Fruit fly (Drosophila melanogaster) whole organism, pupa: Measurements from ENCODE around the gene Bub1.

Experiments used
- CG10348 ChIP-seq: fragments of 200-800 bp; sonication (Bioruptor generic); IDR thresholded peaks from 2 replicates; pipeline ENCODE4 v1.3.6; 2022; ENCODE audit warnings: missing biosample characterization, missing genetic modification characterization
- CG12605 ChIP-seq: fragments of 200-800 bp; sonication (Bioruptor generic); IDR thresholded peaks from 2 replicates; pipeline ENCODE4 v1.3.6; 2022; ENCODE audit warnings: missing biosample characterization, missing genetic modification characterization
- CG13204 ChIP-seq: fragments of 200-800 bp; sonication (Bioruptor generic); optimal IDR thresholded peaks from 2 replicates; lab custom pipeline; 2018; ENCODE audit warnings: missing biosample characterization, mild to moderate bottlenecking, missing genetic modification characterization, moderate library complexity
- CG14655 ChIP-seq: fragments of 200-800 bp; sonication (Bioruptor generic); optimal IDR thresholded peaks from 3 replicates; lab custom pipeline; 2017; ENCODE audit warnings: mild to moderate bottlenecking, missing biosample characterization, missing genetic modification reagents, missing genetic modification characterization
- CG15710 ChIP-seq: fragments of 200-800 bp; sonication (Bioruptor generic); optimal IDR thresholded peaks from 2 replicates; lab custom pipeline; 2018; ENCODE audit warnings: missing biosample characterization, mild to moderate bottlenecking, missing genetic modification characterization, moderate library complexity
- CG17806 ChIP-seq: fragments of 200-800 bp; sonication (Bioruptor generic); optimal IDR thresholded peaks from 2 replicates; lab custom pipeline; 2018; ENCODE audit warnings: missing biosample characterization, mild to moderate bottlenecking, missing genetic modification characterization, moderate library complexity
- CG32121 ChIP-seq: fragments of 200-800 bp; sonication (Bioruptor generic); IDR thresholded peaks from 2 replicates; pipeline ENCODE4 v1.3.6; 2022; ENCODE audit warnings: missing biosample characterization, missing genetic modification characterization
- CG34367 ChIP-seq: fragments of 200-800 bp; sonication (Bioruptor generic); optimal IDR thresholded peaks from 2 replicates; lab custom pipeline; 2018; ENCODE audit warnings: missing biosample characterization, mild to moderate bottlenecking, missing genetic modification characterization
- CG4496 ChIP-seq: fragments of 200-800 bp; sonication (Bioruptor generic); IDR thresholded peaks from 3 replicates; pipeline ENCODE4 v1.3.6; 2022; ENCODE audit warnings: missing biosample characterization, missing genetic modification characterization
- CG8159 ChIP-seq: fragments of 200-800 bp; sonication (Bioruptor generic); optimal IDR thresholded peaks from 3 replicates; lab custom pipeline; 2018; ENCODE audit warnings: missing biosample characterization, mild to moderate bottlenecking, missing genetic modification characterization, moderate library complexity
- CG8301 ChIP-seq: fragments of 200-800 bp; sonication (Bioruptor generic); optimal IDR thresholded peaks from 2 replicates; lab custom pipeline; 2018; ENCODE audit warnings: missing biosample characterization, mild to moderate bottlenecking, missing genetic modification characterization
- CG9948 ChIP-seq: fragments of 200-800 bp; sonication (Bioruptor generic); optimal IDR thresholded peaks from 2 replicates; lab custom pipeline; 2018; ENCODE audit warnings: missing biosample characterization, mild to moderate bottlenecking, missing genetic modification characterization, moderate library complexity
- D1 ChIP-seq: fragments of 200-800 bp; sonication (Bioruptor generic); optimal IDR thresholded peaks from 2 replicates; lab custom pipeline; 2018; ENCODE audit warnings: missing biosample characterization, mild to moderate bottlenecking, missing genetic modification characterization, moderate library complexity
- EcR ChIP-seq: fragments of 200-800 bp; sonication (Bioruptor generic); optimal IDR thresholded peaks from 3 replicates; lab custom pipeline; 2019; ENCODE audit warnings: missing biosample characterization, missing genetic modification characterization, mild to moderate bottlenecking, moderate library complexity, missing genetic modification reagents
- Ets98B ChIP-seq: fragments of 200-800 bp; sonication (Bioruptor generic); IDR thresholded peaks from 2 replicates; pipeline ENCODE4 v1.3.6; 2022; ENCODE audit warnings: missing biosample characterization, missing genetic modification characterization
- Pif1A ChIP-seq: fragments of 200-800 bp; sonication (Bioruptor generic); optimal IDR thresholded peaks from 3 replicates; lab custom pipeline; 2016; ENCODE audit warnings: missing biosample characterization, missing genetic modification characterization
- Pif1B ChIP-seq: fragments of 200-800 bp; sonication (Bioruptor generic); optimal IDR thresholded peaks from 3 replicates; lab custom pipeline; 2016; ENCODE audit warnings: missing biosample characterization, missing genetic modification characterization
- Snoo ChIP-seq: fragments of 200-800 bp; sonication (Bioruptor generic); optimal IDR thresholded peaks from 3 replicates; lab custom pipeline; 2017; ENCODE audit warnings: missing biosample characterization, mild to moderate bottlenecking, missing genetic modification characterization, inconsistent platforms
- fd96Ca ChIP-seq: fragments of 200-800 bp; sonication (Bioruptor generic); IDR thresholded peaks from 3 replicates; pipeline ENCODE4 v1.3.6; 2022; ENCODE audit warnings: missing biosample characterization, missing genetic modification characterization
- gl ChIP-seq: fragments of 200-800 bp; sonication (Bioruptor generic); optimal IDR thresholded peaks from 2 replicates; lab custom pipeline; 2018; ENCODE audit warnings: missing biosample characterization, mild to moderate bottlenecking, missing genetic modification characterization
- rn ChIP-seq: fragments of 200-800 bp; sonication (Bioruptor generic); IDR thresholded peaks from 2 replicates; pipeline ENCODE4 v1.3.6; 2022; ENCODE audit warnings: missing biosample characterization, missing genetic modification characterization

Gene Bub1

DNA sequence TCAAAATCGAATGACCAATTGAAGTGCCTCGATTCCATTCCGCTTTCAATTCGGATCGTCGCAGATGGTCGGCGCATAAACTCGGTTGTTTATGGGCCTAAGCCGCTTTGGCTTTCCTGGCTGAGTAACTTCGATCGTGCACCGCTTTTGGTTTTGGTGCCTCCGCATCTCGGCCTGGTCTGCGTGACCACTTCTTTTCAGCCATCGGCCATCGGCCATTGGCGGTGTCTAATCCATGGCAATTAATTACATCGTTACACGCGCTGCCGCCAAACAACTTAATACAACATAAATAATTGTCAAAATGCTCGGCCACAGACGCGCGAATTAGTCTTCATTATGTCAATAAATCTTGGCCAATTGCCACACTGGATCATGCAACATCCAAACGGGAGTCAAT lies 18.4 kb upstream of the Bub1 start:
- TF ChIP-seq Snoo (tag; lab: Kevin White, UChicago) (no peak), rn (GFP tag; lab: Robert Waterston, UW) (no peak), D1 (tag; lab: Kevin White, UChicago) (no peak), CG14655 (no peak), Pif1B (no peak)

DNA sequence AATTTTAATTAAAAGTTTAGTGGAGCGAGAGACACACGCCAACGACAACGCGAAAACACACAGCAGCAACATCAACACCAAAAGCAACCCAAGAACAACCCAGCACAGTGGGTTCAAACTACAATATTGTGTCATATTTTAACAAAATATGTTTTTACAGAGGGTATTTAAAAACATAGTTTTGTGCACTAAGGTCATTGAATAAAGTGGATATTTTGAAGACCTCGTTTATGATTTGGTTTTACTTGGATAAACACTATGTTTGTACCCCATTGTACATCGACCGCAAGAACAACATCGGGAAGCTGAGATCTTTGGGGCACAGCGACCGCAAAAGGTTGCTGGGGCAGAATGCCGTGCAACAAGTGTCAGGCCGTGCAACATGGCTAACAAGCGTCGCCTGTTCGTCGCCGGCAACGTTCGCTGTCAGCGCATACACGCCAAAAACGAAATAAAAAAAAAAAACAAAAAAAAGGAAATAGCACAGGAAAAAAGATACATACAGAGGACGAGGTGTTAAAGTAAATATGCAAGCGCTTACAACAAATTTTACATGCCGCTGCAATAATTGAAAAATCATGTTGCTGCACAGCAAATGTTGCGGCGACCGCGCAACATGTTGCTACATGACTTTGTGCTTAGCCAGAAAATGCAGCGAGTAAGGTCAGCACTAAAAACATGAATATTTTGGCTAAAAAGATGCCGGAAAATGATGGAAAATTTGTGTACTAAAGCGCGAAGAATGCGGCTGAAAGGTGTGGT lies 17.3 kb upstream of the Bub1 start:
- TF ChIP-seq fd96Ca (GFP tag; lab: Robert Waterston, UW) (peak; percentile 79), CG13204 (peak; percentile 66), CG14655 (peak; percentile 87), EcR (GFP tag; lab: Kevin White, UChicago) (peak; percentile 34), CG12605 (GFP tag; lab: Robert Waterston, UW) (peak; percentile 68), Ets98B (peak; percentile 75), CG8301 (tag; lab: Kevin White, UChicago) (peak; percentile 88), CG32121 (GFP tag; lab: Robert Waterston, UW) (peak; percentile 74), D1 (tag; lab: Kevin White, UChicago) (peak; percentile 63), CG9948 (tag; lab: Kevin White, UChicago) (peak; percentile 85), CG34367 (peak; percentile 87), CG10348 (GFP tag; lab: Robert Waterston, UW) (no peak), CG8159 (tag; lab: Kevin White, UChicago) (peak; percentile 90), CG4496 (GFP tag; lab: Robert Waterston, UW) (peak; percentile 87), Pif1B (peak; percentile 86), Snoo (tag; lab: Kevin White, UChicago) (peak; percentile 71), CG15710 (tag; lab: Kevin White, UChicago) (peak; percentile 81), Pif1A (GFP tag; lab: Kevin White, UChicago) (peak; percentile 91), gl (peak; percentile 87), CG17806 (tag; lab: Kevin White, UChicago) (peak; percentile 91), rn (GFP tag; lab: Robert Waterston, UW) (peak; percentile 48; the same call in 1 of the 2 replicates)

DNA sequence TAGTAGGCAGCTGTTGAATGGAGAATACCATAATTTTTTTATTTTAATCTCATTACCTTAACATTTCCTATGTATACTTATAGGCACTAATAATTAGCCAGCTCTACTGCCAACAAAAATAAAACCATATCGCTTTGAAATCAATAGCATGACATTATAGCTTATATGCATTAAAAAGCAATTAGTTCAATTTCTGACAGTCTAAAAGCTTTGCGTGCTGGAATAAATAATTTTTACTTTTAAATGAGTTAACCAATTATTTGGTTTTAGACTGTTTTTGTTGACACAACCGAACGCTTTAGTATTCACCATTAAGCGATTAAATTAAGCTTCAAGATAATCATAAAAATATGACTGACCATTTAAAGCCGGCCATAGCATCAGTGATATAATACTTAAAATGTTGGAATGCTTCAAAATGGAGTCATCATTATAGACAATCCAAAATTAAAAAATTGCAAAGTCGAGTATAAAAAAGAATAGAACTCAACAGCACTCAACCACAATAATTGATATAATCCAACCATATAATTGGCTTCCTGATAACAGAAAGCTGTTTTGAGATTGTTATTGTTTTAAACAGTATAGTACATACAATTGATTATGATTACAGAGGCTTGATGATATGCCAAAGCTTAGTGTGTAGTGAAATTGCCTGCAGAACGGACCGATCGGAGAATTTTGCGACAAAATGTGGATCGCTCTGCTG lies 15.2 kb upstream of the Bub1 start, which contains the start of gene Cyp4ac1:
Cyp4ac1 (plus strand) TSS at position 659 of the 709 bp plus-strand sequence.
- no peak for TF ChIP-seq CG15710 (tag; lab: Kevin White, UChicago)
- no peak for TF ChIP-seq CG10348 (GFP tag; lab: Robert Waterston, UW)
- TF ChIP-seq EcR (GFP tag; lab: Kevin White, UChicago) = no peak
- TF ChIP-seq Snoo (tag; lab: Kevin White, UChicago) = no peak
- no peak for TF ChIP-seq rn (GFP tag; lab: Robert Waterston, UW)
- no peak for TF ChIP-seq gl
- TF ChIP-seq Ets98B = no peak
- TF ChIP-seq D1 (tag; lab: Kevin White, UChicago) = no peak
- no peak for TF ChIP-seq CG12605 (GFP tag; lab: Robert Waterston, UW)
- TF ChIP-seq Pif1A (GFP tag; lab: Kevin White, UChicago) = no peak
- TF ChIP-seq CG8301 (tag; lab: Kevin White, UChicago) = no peak
- TF ChIP-seq CG34367 = no peak

DNA sequence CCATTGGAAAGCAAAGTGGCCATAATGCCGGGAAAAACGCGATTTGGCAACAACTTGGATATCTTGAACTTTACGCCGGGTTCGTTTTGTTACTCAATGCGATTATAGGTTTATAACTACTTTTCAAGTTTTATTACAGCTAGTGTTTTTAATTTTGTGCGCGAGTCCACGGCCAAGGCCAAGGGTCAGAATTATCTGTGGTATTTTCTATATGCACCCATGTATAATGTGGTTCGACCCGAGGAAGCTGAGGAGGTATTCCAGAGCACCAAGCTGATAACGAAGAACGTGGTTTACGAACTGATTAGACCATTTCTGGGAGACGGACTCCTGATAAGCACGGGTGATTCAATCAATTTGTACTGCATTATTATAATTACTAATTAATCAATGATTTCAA lies 14.5 kb upstream of the Bub1 start:
- TF ChIP-seq EcR (GFP tag; lab: Kevin White, UChicago) = no peak
- TF ChIP-seq CG17806 (tag; lab: Kevin White, UChicago) = no peak
- TF ChIP-seq D1 (tag; lab: Kevin White, UChicago) = no peak
- TF ChIP-seq CG12605 (GFP tag; lab: Robert Waterston, UW) = no peak
- TF ChIP-seq CG8159 (tag; lab: Kevin White, UChicago) = no peak
- TF ChIP-seq Pif1A (GFP tag; lab: Kevin White, UChicago) = no peak
- TF ChIP-seq CG34367 = no peak
- no peak for TF ChIP-seq CG14655
- TF ChIP-seq Ets98B = no peak
- TF ChIP-seq CG32121 (GFP tag; lab: Robert Waterston, UW) = no peak
- TF ChIP-seq CG8301 (tag; lab: Kevin White, UChicago) = no peak
- TF ChIP-seq CG10348 (GFP tag; lab: Robert Waterston, UW) = no peak
- no peak for TF ChIP-seq CG13204

DNA sequence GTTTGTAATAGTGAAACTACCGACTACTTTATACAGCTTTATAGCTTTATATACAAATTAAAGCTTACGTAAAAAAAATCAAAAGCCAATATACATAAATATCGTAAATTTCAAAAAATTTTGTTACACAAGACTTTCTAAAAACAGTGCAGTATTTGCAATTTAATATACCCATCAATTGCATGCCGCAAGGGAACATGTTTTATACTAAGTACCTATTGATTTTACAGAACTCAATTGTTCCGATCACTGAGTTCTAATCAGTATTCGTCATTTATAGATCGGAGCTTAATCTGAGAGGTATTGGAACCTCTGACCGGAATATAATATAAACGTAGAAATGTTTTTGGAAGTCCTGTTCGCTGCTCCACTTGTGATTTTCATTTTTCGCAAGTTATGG lies 12.6 kb upstream of the Bub1 start, which contains the start of gene Cyp4ac2:
Cyp4ac2 (plus strand) TSS at position 301 of the 400 bp plus-strand sequence.
- TF ChIP-seq CG32121 (GFP tag; lab: Robert Waterston, UW) (no peak), CG34367 (no peak), CG9948 (tag; lab: Kevin White, UChicago) (no peak), EcR (GFP tag; lab: Kevin White, UChicago) (no peak), CG4496 (GFP tag; lab: Robert Waterston, UW) (no peak), D1 (tag; lab: Kevin White, UChicago) (no peak), CG15710 (tag; lab: Kevin White, UChicago) (no peak), CG13204 (no peak), fd96Ca (GFP tag; lab: Robert Waterston, UW) (no peak), rn (GFP tag; lab: Robert Waterston, UW) (no peak)
- TF ChIP-seq, all 21 proteins: peak for 0
